Fruit fly (Drosophila melanogaster): ENCODE measurements around the gene CG14258.
A peak's percentile ranks its signal among the peaks of the same experiment; 100 is the strongest.

The CG14258 gene

dm6 chr3R:27065136-27065535 is 27.8 kb upstream of the CG14258 start, which contains the start of gene CG43935:
Gene CG43935, plus strand, starts transcription at chr3R:27065436.
- no peak for TF ChIP-seq tj (GFP tag; optimal IDR thresholded peaks at IDR 0.05)
- no peak for TF ChIP-seq kay (GFP tag; ENCODE audit: borderline replicate concordance)
- TF ChIP-seq pad (GFP tag; optimal IDR thresholded peaks at IDR 0.05): no peak
- TF ChIP-seq CG33017 (tag; optimal IDR thresholded peaks at IDR 0.05): no peak
- no peak for TF ChIP-seq bab1 (GFP tag; optimal IDR thresholded peaks at IDR 0.05)
- no peak for TF ChIP-seq CG7101 (tag; optimal IDR thresholded peaks at IDR 0.05)
- no peak for TF ChIP-seq Mnt (GFP tag; optimal IDR thresholded peaks at IDR 0.05)
- no peak for TF ChIP-seq CG7045 (GFP tag; optimal IDR thresholded peaks at IDR 0.05)
- no peak for TF ChIP-seq CG1620 (GFP tag; optimal IDR thresholded peaks at IDR 0.05)

dm6 chr3R:27067362-27067761 is 25.6 kb upstream of the CG14258 start:
- TF ChIP-seq pad (GFP tag; optimal IDR thresholded peaks at IDR 0.05) (no peak), CG14711 (tag; optimal IDR thresholded peaks at IDR 0.05) (peak; percentile 8)

dm6 chr3R:27069201-27069600 is 23.7 kb upstream of the CG14258 start:
- TF ChIP-seq kay (GFP tag; ENCODE audit: borderline replicate concordance) (peak; percentile 75), pad (GFP tag; optimal IDR thresholded peaks at IDR 0.05) (no peak), CG14711 (tag; optimal IDR thresholded peaks at IDR 0.05) (no peak)

dm6 chr3R:27069810-27070625 is 22.9 kb upstream of the CG14258 start, which contains the start of gene spz:
Gene spz, minus strand, starts transcription at chr3R:27070070.
- TF ChIP-seq CG14711 (tag; optimal IDR thresholded peaks at IDR 0.05) (no peak), CG7045 (GFP tag; optimal IDR thresholded peaks at IDR 0.05) (no peak), CG7101 (tag; optimal IDR thresholded peaks at IDR 0.05) (no peak), pad (GFP tag; optimal IDR thresholded peaks at IDR 0.05) (peak; percentile 46), bab1 (GFP tag; optimal IDR thresholded peaks at IDR 0.05) (peak; percentile 31), CG1620 (GFP tag; optimal IDR thresholded peaks at IDR 0.05) (no peak), ovo (GFP tag; optimal IDR thresholded peaks at IDR 0.05) (peak; percentile 40), CG12768 (GFP tag; optimal IDR thresholded peaks at IDR 0.05) (peak; percentile 11)

- TF ChIP-seq toe (GFP tag; optimal IDR thresholded peaks at IDR 0.05) (no peak), CG12768 (GFP tag; optimal IDR thresholded peaks at IDR 0.05) (peak; percentile 14), kay (GFP tag; ENCODE audit: borderline replicate concordance) (peak; percentile 69)
These were observed 21.9 kb upstream of the CG14258 start for dm6 chr3R:27070906-27071498.

- TF ChIP-seq bab1 (GFP tag; optimal IDR thresholded peaks at IDR 0.05): no peak
- TF ChIP-seq cic (GFP tag; optimal IDR thresholded peaks at IDR 0.05): no peak
- no peak for TF ChIP-seq CG5204 (GFP tag; optimal IDR thresholded peaks at IDR 0.05)
- no peak for TF ChIP-seq CG11617 (GFP tag; optimal IDR thresholded peaks at IDR 0.05)
- TF ChIP-seq toe (GFP tag; optimal IDR thresholded peaks at IDR 0.05): no peak
- TF ChIP-seq Mnt (GFP tag; optimal IDR thresholded peaks at IDR 0.05): no peak
- TF ChIP-seq CG33017 (tag; optimal IDR thresholded peaks at IDR 0.05): no peak
- no peak for TF ChIP-seq kay (GFP tag; ENCODE audit: borderline replicate concordance)
- TF ChIP-seq CG7101 (tag; optimal IDR thresholded peaks at IDR 0.05): no peak
- no peak for TF ChIP-seq Hr96 (GFP tag; optimal IDR thresholded peaks at IDR 0.05)
- no peak for TF ChIP-seq CG7045 (GFP tag; optimal IDR thresholded peaks at IDR 0.05)
- TF ChIP-seq pad (GFP tag; optimal IDR thresholded peaks at IDR 0.05): no peak
- TF ChIP-seq tj (GFP tag; optimal IDR thresholded peaks at IDR 0.05): no peak
- no peak for TF ChIP-seq Crg-1 (GFP tag; optimal IDR thresholded peaks at IDR 0.05)
- TF ChIP-seq ovo (GFP tag; optimal IDR thresholded peaks at IDR 0.05): no peak
- no peak for TF ChIP-seq Clk (GFP tag; optimal IDR thresholded peaks at IDR 0.05)
These were observed 17.2 kb upstream of the CG14258 start, which contains the start of gene CG14257 for dm6 chr3R:27075694-27076093. Gene CG14257, plus strand, starts transcription at chr3R:27075870.

dm6 chr3R:27076618-27077017 is 16.3 kb upstream of the CG14258 start:
- TF ChIP-seq pad (GFP tag; optimal IDR thresholded peaks at IDR 0.05) (no peak), cic (GFP tag; optimal IDR thresholded peaks at IDR 0.05) (no peak), CG7045 (GFP tag; optimal IDR thresholded peaks at IDR 0.05) (no peak), kay (GFP tag; ENCODE audit: borderline replicate concordance) (no peak), tj (GFP tag; optimal IDR thresholded peaks at IDR 0.05) (no peak), toe (GFP tag; optimal IDR thresholded peaks at IDR 0.05) (no peak), CG33017 (tag; optimal IDR thresholded peaks at IDR 0.05) (no peak), cnc (optimal IDR thresholded peaks at IDR 0.05) (no peak), CG14711 (tag; optimal IDR thresholded peaks at IDR 0.05) (no peak)
